Worm (Caenorhabditis elegans) whole organism, L2 larva: ENCODE data around the gene Y7A9D.1.

Experiments used
- R02D3.7 ChIP-seq: fragments of 150-350 bp; optimal IDR thresholded peaks from 2 replicates; lab custom pipeline; 2014; ENCODE audit warnings: missing biosample characterization, missing genetic modification characterization
- aly-2 ChIP-seq: fragments of 150-350 bp; optimal IDR thresholded peaks from 2 replicates; lab custom pipeline; 2014; ENCODE audit warnings: missing biosample characterization, missing genetic modification characterization
- gmeb-1 ChIP-seq: fragments of 150-350 bp; optimal IDR thresholded peaks from 2 replicates; lab custom pipeline; 2014; ENCODE audit warnings: missing biosample characterization, missing genetic modification characterization
- lin-39 ChIP-seq: fragments of 150-350 bp; optimal IDR thresholded peaks from 2 replicates; lab custom pipeline; 2014; ENCODE audit warnings: missing biosample characterization, missing genetic modification reagents, missing genetic modification characterization
- nhr-11 ChIP-seq: fragments of 150-350 bp; optimal IDR thresholded peaks from 2 replicates; lab custom pipeline; 2014; ENCODE audit warnings: missing biosample characterization, missing genetic modification characterization
- snpc-4 ChIP-seq: fragments of 150-350 bp; optimal IDR thresholded peaks from 2 replicates; lab custom pipeline; 2014; ENCODE audit warnings: missing biosample characterization, missing genetic modification characterization
- unc-39 ChIP-seq: fragments of 150-350 bp; optimal IDR thresholded peaks from 2 replicates; lab custom pipeline; 2014; ENCODE audit warnings: missing biosample characterization, missing genetic modification characterization
- zag-1 ChIP-seq: fragments of 150-350 bp; optimal IDR thresholded peaks from 2 replicates; lab custom pipeline; 2014; ENCODE audit warnings: missing biosample characterization, missing genetic modification characterization
- ztf-11 ChIP-seq: sonication (generic microtip); optimal IDR thresholded peaks from 2 replicates; lab custom pipeline; 2017; ENCODE audit warnings: missing biosample characterization, missing genetic modification characterization

ce11 chrIV:16410078-16410636, 28.1 kb upstream of the Y7A9D.1 start:
- no peak for TF ChIP-seq nhr-11 (tag; lab: Kevin White, UChicago)
- TF ChIP-seq gmeb-1 (tag; lab: Kevin White, UChicago): no peak
- TF ChIP-seq aly-2 (tag; lab: Kevin White, UChicago): no peak
- TF ChIP-seq ztf-11 (tag; lab: Kevin White, UChicago): no peak
- no peak for TF ChIP-seq snpc-4 (tag; lab: Kevin White, UChicago)
- no peak for TF ChIP-seq lin-39 (tag; lab: Kevin White, UChicago)
- TF ChIP-seq zag-1 (tag; lab: Kevin White, UChicago): no peak
- no peak for TF ChIP-seq R02D3.7 (tag; lab: Kevin White, UChicago)
- TF ChIP-seq unc-39 (tag; lab: Kevin White, UChicago): no peak
